Fruit fly (Drosophila melanogaster): ENCODE data around the gene Diedel2.

DNA sequence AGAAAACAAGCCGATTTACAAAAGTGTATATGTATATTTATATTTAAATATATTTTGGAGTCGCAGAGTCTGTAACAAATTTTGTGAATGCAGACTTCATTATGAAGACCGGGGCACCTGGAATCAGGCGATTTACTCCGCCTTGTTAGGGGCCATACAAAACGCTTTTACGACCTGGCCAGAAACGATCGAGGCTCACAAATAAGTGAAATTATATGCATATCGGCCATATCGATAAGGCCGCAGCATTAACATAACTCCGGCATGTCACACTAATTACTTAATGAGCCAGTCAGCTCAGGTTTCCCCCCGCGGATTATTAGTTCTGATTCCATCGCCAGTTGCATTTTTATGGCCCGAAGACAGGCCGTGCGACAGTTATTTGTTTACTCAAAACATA lies 45.7 kb upstream of the Diedel2 start:
- TF ChIP-seq sv (GFP tag; optimal IDR thresholded peaks at IDR 0.05) (no peak), pan (optimal IDR thresholded peaks at IDR 0.05) (no peak), dl (GFP tag; optimal IDR thresholded peaks at IDR 0.05; ENCODE audit: insufficient read depth in 1 of 2, partially characterized antibody in 2 of 2) (no peak), woc (GFP tag; optimal IDR thresholded peaks at IDR 0.05) (no peak), Rel (GFP tag; optimal IDR thresholded peaks at IDR 0.05) (no peak), Rel (tag; optimal IDR thresholded peaks at IDR 0.05) (no peak)

Measured in whole organism, wandering third instar larva.